Worm (Caenorhabditis elegans): Measurements from ENCODE around the gene Y53G8AR.6.

- TF ChIP-seq cog-1 (tag; optimal IDR thresholded peaks at IDR 0.05) (no peak), flt-1 (GFP tag; IDR thresholded peaks at IDR 0.05) (no peak), T22C8.4 (GFP tag; IDR thresholded peaks at IDR 0.05) (no peak), ztf-29 (GFP tag; IDR thresholded peaks at IDR 0.05) (no peak), ztf-23 (GFP tag; IDR thresholded peaks at IDR 0.05) (no peak), tab-1 (GFP tag; IDR thresholded peaks at IDR 0.05) (no peak), med-1 (GFP tag; optimal IDR thresholded peaks at IDR 0.05; ENCODE audit: insufficient read depth) (no peak), klf-2 (GFP tag; conservative IDR thresholded peaks at IDR 0.05) (no peak)
Measured at ce11 chrIII:3304554-3304953, 10.0 kb downstream of the Y53G8AR.6 start.
